Worm (Caenorhabditis elegans) whole organism, young adult: ENCODE measurements around the gene mrp-3.

Source experiments
- Y53G8AR.9 ChIP-seq: fragments of 200-800 bp; sonication (Bioruptor generic); conservative IDR thresholded peaks from 2 replicates; pipeline ENCODE4 v1.3.6; 2022; ENCODE audit warnings: missing genetic modification reagents, missing genetic modification characterization, missing compliant biosample characterization

Gene mrp-3

DNA sequence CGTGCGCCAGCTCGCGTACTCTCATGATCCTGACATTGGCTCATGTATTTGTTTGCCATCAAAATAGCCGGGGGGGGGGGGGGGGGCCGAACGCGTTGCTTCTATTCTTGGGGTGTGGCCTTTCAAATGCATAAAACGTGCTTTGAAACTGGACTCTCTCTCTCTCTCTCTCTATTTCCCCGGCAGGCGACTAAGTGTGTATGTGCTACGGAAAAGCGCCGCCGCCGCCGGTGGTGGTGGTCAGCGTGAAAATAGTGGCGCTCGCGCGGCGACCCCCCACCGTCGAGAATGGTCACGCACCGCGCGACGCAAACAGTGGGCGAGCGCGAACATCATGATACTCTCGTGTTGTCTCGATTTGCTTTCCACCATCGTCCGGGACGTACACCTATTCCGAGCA lies 58.1 kb downstream of the mrp-3 start (continued):
- no peak for TF ChIP-seq Y53G8AR.9 (GFP tag; lab: Robert Waterston, UW)
